Worm (Caenorhabditis elegans): ENCODE results near the gene Y25C1A.8.

ce11 chrII:3056266-3056872, 20.4 kb downstream of the Y25C1A.8 start, which contains the start of gene lin-8:
- TF ChIP-seq him-1 (tag; optimal IDR thresholded peaks at IDR 0.05) (no peak), dao-5 (tag; optimal IDR thresholded peaks at IDR 0.05) (no peak), W03F9.2 (tag; optimal IDR thresholded peaks at IDR 0.05) (no peak)
